Worm (Caenorhabditis elegans): Measurements from ENCODE around the gene fbxa-151.

fbxa-151 gene

ce11 chrIII:1218221-1218620 is 48.5 kb downstream of the fbxa-151 start (continued):
- TF ChIP-seq nhr-11 (tag; optimal IDR thresholded peaks at IDR 0.05) (no peak), tbx-2 (tag; optimal IDR thresholded peaks at IDR 0.05) (peak; percentile 46), K02D7.2 (tag; optimal IDR thresholded peaks at IDR 0.05) (no peak), hlh-30 (tag; optimal IDR thresholded peaks at IDR 0.05; ENCODE audit: insufficient read depth) (no peak), unc-55 (GFP tag; optimal IDR thresholded peaks at IDR 0.05) (no peak), pha-2 (tag; optimal IDR thresholded peaks at IDR 0.05) (peak; percentile 69), dve-1 (tag; optimal IDR thresholded peaks at IDR 0.05) (peak; percentile 13), che-1 (tag; optimal IDR thresholded peaks at IDR 0.05) (peak; percentile 69), unc-3 (GFP tag; conservative IDR thresholded peaks at IDR 0.05) (no peak), unc-3 (tag; optimal IDR thresholded peaks at IDR 0.05) (no peak), sdc-2 (tag; optimal IDR thresholded peaks at IDR 0.05) (peak; percentile 28), elt-4 (tag; optimal IDR thresholded peaks at IDR 0.05) (no peak), ztf-16 (tag; optimal IDR thresholded peaks at IDR 0.05) (no peak), ceh-14 (tag; optimal IDR thresholded peaks at IDR 0.05) (no peak), pha-4 (tag; optimal IDR thresholded peaks at IDR 0.05) (no peak), ahr-1 (tag; optimal IDR thresholded peaks at IDR 0.05) (no peak), madf-2 (tag; optimal IDR thresholded peaks at IDR 0.05) (no peak), npax-4 (tag; optimal IDR thresholded peaks at IDR 0.05) (no peak), fax-1 (tag; optimal IDR thresholded peaks at IDR 0.05) (no peak), elt-2 (tag; optimal IDR thresholded peaks at IDR 0.05) (peak; percentile 32), unc-86 (tag; optimal IDR thresholded peaks at IDR 0.05) (peak; percentile 16), pqm-1 (tag; optimal IDR thresholded peaks at IDR 0.05) (no peak), pax-1 (tag; optimal IDR thresholded peaks at IDR 0.05) (no peak), lim-6 (tag; optimal IDR thresholded peaks at IDR 0.05) (no peak), ceh-2 (tag; optimal IDR thresholded peaks at IDR 0.05) (peak; percentile 32), hlh-6 (tag; optimal IDR thresholded peaks at IDR 0.05) (peak; percentile 22), nfya-1 (tag; optimal IDR thresholded peaks at IDR 0.05) (no peak), lin-11 (tag; optimal IDR thresholded peaks at IDR 0.05) (peak; percentile 51), ama-1 (optimal IDR thresholded peaks at IDR 0.05) (no peak), C08G9.2 (tag; optimal IDR thresholded peaks at IDR 0.05) (no peak), hlh-8 (tag; optimal IDR thresholded peaks at IDR 0.05) (no peak), ttx-3 (tag; optimal IDR thresholded peaks at IDR 0.05) (peak; percentile 29), ceh-45 (GFP tag; IDR thresholded peaks at IDR 0.05) (no peak), ceh-22 (tag; optimal IDR thresholded peaks at IDR 0.05) (no peak), ceh-6 (GFP tag; optimal IDR thresholded peaks at IDR 0.05) (no peak), pros-1 (tag; optimal IDR thresholded peaks at IDR 0.05) (no peak), mec-3 (tag; optimal IDR thresholded peaks at IDR 0.05; ENCODE audit: borderline replicate concordance) (no peak), rnt-1 (tag; optimal IDR thresholded peaks at IDR 0.05) (no peak), syd-9 (tag; optimal IDR thresholded peaks at IDR 0.05) (no peak), fkh-10 (GFP tag; optimal IDR thresholded peaks at IDR 0.05) (no peak), F13H6.1 (tag; optimal IDR thresholded peaks at IDR 0.05) (no peak), fkh-6 (tag; optimal IDR thresholded peaks at IDR 0.05) (peak; percentile 31), zip-5 (tag; optimal IDR thresholded peaks at IDR 0.05) (peak; percentile 11), ceh-24 (tag; optimal IDR thresholded peaks at IDR 0.05) (no peak), sox-4 (tag; optimal IDR thresholded peaks at IDR 0.05) (peak; percentile 52), ceh-48 (tag; optimal IDR thresholded peaks at IDR 0.05) (no peak), K09A11.1 (tag; optimal IDR thresholded peaks at IDR 0.05; ENCODE audit: insufficient read depth) (no peak), dmd-4 (tag; optimal IDR thresholded peaks at IDR 0.05; ENCODE audit: borderline replicate concordance) (no peak), hlh-13 (GFP tag; optimal IDR thresholded peaks at IDR 0.05) (no peak), hlh-15 (tag; optimal IDR thresholded peaks at IDR 0.05) (no peak)
